Fruit fly (Drosophila melanogaster): ENCODE measurements around the gene CG14958.
A peak's percentile ranks its signal among the peaks of the same experiment; 100 is the strongest.

The CG14958 gene

DNA sequence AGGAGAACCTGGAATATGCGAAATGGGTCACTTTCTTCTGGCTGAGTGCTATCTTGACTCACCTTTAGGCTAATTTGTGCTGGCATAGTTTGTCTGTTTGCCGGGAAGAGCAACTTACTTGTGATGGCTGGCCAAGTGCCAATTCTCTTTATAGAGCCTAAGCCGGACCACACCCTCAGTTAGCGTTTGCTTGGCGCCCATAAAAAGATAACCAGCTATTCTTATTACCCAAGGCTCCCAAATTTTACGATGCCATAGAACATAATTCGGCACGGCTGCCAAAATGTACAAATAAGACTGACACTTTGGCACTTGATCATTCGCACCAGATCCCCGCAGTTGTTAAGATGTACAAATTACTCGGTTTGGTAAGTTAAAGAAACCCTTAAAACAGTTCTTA lies at the start of gene CG14958, which contains the start of gene CG42525:
TSS of gene CG14958 (plus strand) at position 332 of the 400 bp plus-strand sequence.
TSS of gene CG42525 (minus strand) at position 101 of the 400 bp plus-strand sequence.
- TF ChIP-seq CG17801 (GFP tag; optimal IDR thresholded peaks at IDR 0.05; ENCODE audit: partially characterized antibody), result no peak

- no peak for TF ChIP-seq CG17801 (GFP tag; optimal IDR thresholded peaks at IDR 0.05; ENCODE audit: partially characterized antibody)
Observed at dm6 chr3L:3141411-3141810, 48.4 kb upstream of the CG14958 start.

dm6 chr3L:3142516-3143382 lies 47.0 kb upstream of the CG14958 start:
- no peak for TF ChIP-seq CG17801 (GFP tag; optimal IDR thresholded peaks at IDR 0.05; ENCODE audit: partially characterized antibody)

- no peak for TF ChIP-seq CG17801 (GFP tag; optimal IDR thresholded peaks at IDR 0.05; ENCODE audit: partially characterized antibody)
Observed at dm6 chr3L:3143383-3143962, 46.3 kb upstream of the CG14958 start, which contains the start of the genes CG11537 and Alg2. Gene CG11537, minus strand, starts transcription at chr3L:3143457. Gene Alg2, plus strand, starts transcription at chr3L:3143808.

DNA sequence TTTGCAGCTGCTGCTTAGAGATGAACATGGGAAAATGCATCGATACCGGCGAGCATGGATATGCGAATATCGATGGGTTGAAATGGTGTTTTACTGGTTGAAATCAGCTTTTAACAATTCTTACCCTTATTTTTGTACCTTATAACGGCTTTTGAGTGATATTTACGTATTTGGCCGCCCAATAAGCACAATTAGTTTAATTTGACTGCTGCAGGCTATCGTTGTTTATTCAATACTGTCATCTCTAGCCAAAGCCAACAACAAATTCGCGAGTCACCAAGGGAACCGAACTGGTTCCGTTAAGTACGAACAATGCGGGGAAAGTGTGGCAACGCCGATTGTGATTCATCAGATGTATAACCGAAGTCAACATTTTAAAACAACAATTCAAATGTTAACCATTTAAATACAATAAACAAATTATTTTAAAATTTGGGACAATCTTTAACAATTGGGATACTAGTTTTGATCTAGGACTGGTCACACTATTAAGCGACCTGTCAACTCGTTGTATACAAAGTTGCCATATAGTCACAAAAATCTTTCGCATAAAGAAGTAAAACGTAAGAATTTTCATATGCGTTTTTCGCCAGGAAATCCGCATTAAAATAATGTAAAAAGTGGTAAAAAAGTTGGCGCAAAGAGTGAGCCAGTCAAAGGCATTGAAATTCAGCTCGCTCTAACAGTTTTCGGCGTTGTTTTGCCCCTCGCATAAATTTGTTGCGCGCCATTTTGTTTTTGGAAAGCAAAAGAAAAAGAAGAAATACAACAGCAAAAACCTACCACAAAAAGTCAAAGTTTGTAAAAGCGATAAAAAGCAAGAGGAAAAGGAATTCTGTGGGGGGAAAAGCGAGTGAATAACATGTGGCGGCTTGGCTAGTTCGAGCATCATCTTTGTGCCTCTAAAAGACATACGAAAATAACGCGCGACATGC lies 41.4 kb upstream of the CG14958 start, which contains the start of the genes Usp5 and BtbVII:
TSS of gene Usp5 (minus strand) at position 234 of the 935 bp plus-strand sequence.
TSS of gene BtbVII (plus strand) at position 522 of the 935 bp plus-strand sequence.
- peak; percentile 7 for TF ChIP-seq CG17801 (GFP tag; optimal IDR thresholded peaks at IDR 0.05; ENCODE audit: partially characterized antibody)

DNA sequence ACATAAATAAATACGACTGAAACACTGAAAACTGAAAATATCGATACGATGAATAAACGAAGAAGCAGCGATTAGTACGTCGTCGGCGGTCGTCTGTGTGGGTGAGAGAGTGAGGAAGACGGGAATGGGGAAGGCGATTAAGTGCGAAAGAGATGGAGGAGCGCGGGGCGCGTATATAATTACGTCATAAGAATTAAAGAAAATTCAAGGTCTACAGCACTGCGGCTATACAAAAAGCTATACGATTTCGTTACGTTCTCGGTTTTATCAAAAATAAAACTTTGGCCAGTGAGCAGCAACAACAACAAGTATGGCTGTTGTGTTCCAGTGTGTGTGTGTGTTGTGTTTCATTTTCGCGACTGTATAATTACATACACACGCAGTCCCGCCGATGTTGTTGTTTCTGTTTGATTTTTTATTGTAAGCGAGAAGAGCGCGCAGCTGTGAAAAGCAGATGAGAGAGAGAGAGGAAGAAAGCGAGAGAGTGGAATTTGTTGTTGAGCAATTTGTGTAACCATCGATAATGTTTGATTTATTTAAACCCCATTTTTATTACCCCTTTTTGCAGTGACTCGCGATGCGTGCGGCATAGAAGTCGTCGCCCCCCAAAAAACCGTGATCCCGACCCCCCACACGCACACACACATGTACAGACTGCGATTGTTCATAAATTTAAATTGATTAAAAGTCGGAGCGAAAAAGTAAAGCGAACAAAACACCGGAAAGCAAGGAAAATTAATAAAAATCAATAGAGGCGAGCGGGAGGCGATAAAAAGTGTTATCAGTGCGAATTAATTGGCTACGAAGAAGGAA lies 40.5 kb upstream of the CG14958 start:
- TF ChIP-seq CG17801 (GFP tag; optimal IDR thresholded peaks at IDR 0.05; ENCODE audit: partially characterized antibody), result no peak

- no peak for TF ChIP-seq CG17801 (GFP tag; optimal IDR thresholded peaks at IDR 0.05; ENCODE audit: partially characterized antibody)
Observed at dm6 chr3L:3150376-3150775, 39.4 kb upstream of the CG14958 start.

DNA sequence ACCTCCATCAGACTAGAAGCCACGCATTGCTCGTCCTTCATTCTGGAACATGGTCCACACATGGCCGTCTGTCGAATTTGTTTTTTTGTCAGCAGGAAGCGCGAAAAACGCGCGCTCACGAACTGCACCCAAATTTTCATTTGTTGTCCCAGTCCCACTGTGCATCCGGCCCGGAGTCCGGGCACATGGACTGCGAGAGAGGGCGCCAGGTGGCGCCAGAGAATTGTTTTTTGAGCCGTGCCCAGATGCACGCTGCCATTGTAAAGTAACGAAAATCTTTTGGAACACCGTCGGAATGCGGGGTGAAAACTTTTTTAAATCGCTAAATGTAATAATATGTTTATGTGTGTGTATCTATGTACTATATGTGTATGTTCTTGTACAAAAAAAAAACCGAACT lies 32.1 kb upstream of the CG14958 start:
- no peak for TF ChIP-seq CG17801 (GFP tag; optimal IDR thresholded peaks at IDR 0.05; ENCODE audit: partially characterized antibody)

dm6 chr3L:3159309-3160194 lies 30.2 kb upstream of the CG14958 start, which contains the start of the genes ND-30 and CG15812:
Gene ND-30, minus strand, starts transcription at chr3L:3159578.
Gene CG15812, plus strand, starts transcription at chr3L:3159991.
- TF ChIP-seq CG17801 (GFP tag; optimal IDR thresholded peaks at IDR 0.05; ENCODE audit: partially characterized antibody), result no peak

DNA sequence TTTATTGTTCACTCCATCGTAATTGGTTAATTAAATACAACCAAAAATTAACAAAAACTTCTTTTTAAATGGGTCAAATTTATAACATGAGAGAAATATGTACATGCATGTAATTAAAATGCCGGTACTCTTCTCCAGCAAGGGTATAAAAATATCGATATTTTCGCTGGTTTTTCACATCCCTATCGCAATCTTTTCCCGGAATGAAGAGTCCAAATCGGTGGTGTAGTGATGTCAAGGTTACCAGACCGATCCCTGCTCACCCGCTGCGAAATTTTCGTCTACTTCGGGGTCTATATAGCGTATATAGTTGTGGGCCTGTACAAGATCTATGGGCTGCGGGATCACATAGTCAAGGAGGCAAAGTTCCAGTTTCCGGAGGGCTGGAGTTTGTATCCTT lies 27.8 kb upstream of the CG14958 start, which contains the start of gene rasp:
TSS of gene rasp (plus strand) at position 213 of the 400 bp plus-strand sequence.
- TF ChIP-seq CG17801 (GFP tag; optimal IDR thresholded peaks at IDR 0.05; ENCODE audit: partially characterized antibody), result no peak

DNA sequence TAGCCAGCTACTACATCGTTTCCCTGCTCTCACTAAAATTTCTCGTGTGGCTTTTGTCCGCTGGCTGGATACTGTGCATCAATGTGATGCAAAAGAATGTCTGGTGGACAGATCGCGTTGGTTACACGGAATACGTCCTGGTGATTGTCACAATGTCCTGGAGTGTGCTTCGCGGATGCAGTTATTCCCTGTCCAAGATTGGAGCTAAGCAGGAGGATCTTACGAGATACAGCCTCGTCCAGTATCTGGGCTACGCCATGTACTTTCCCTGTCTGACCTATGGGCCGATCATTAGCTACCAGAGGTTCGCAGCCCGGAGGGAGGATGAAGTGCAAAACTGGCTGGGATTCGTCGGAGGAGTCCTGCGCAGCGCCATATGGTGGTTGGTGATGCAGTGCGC lies 27.2 kb upstream of the CG14958 start:
- TF ChIP-seq CG17801 (GFP tag; optimal IDR thresholded peaks at IDR 0.05; ENCODE audit: partially characterized antibody), result no peak

- TF ChIP-seq CG17801 (GFP tag; optimal IDR thresholded peaks at IDR 0.05; ENCODE audit: partially characterized antibody), result peak; percentile 30
Observed at dm6 chr3L:3164951-3165350, 24.8 kb upstream of the CG14958 start, which contains the start of gene CG32280. Gene CG32280, plus strand, starts transcription at chr3L:3165181.

dm6 chr3L:3165399-3165798 lies 24.4 kb upstream of the CG14958 start:
- no peak for TF ChIP-seq CG17801 (GFP tag; optimal IDR thresholded peaks at IDR 0.05; ENCODE audit: partially characterized antibody)
